Fruit fly (Drosophila melanogaster) whole organism, embryonic: ENCODE data around the gene scyl.

ENCODE experiments used
- ATbp ChIP-seq: fragments of 200-800 bp; sonication (Bioruptor generic); optimal IDR thresholded peaks from 2 replicates; lab custom pipeline; 2017; ENCODE audit warnings: missing biosample characterization, mild to moderate bottlenecking, missing genetic modification characterization, missing genetic modification reagents
- Abd-B ChIP-seq: fragments of 200-800 bp; sonication (Bioruptor generic); optimal IDR thresholded peaks from 2 replicates; lab custom pipeline; 2018; ENCODE audit warnings: missing biosample characterization, mild to moderate bottlenecking, missing genetic modification characterization, moderate library complexity
- CG10366 ChIP-seq: fragments of 200-800 bp; sonication (Bioruptor generic); IDR thresholded peaks from 2 replicates; pipeline ENCODE4 v1.3.6; 2022; ENCODE audit warnings: missing biosample characterization, missing genetic modification characterization
- CG11723 ChIP-seq: fragments of 200-800 bp; sonication (Bioruptor generic); optimal IDR thresholded peaks from 2 replicates; lab custom pipeline; 2017; ENCODE audit warnings: missing biosample characterization, mild to moderate bottlenecking, missing genetic modification characterization
- CG12299 ChIP-seq: fragments of 200-800 bp; sonication (Bioruptor generic); optimal IDR thresholded peaks from 2 replicates; lab custom pipeline; 2018; ENCODE audit warnings: missing biosample characterization, mild to moderate bottlenecking, missing genetic modification characterization
- CG13123 ChIP-seq: fragments of 200-800 bp; sonication (Bioruptor generic); optimal IDR thresholded peaks from 2 replicates; lab custom pipeline; 2016; ENCODE audit warnings: missing biosample characterization, missing genetic modification characterization
- CG14860 ChIP-seq: fragments of 200-800 bp; sonication (Bioruptor generic); IDR thresholded peaks from 3 replicates; pipeline ENCODE4 v1.3.6; 2022; ENCODE audit warnings: missing biosample characterization, missing genetic modification characterization; ENCODE audit not compliant: partially characterized antibody
- CG15601 ChIP-seq: fragments of 200-800 bp; sonication (Bioruptor generic); optimal IDR thresholded peaks from 3 replicates; lab custom pipeline; 2019; ENCODE audit warnings: missing biosample characterization, mild to moderate bottlenecking, missing genetic modification characterization, moderate library complexity
- CG16815 ChIP-seq: fragments of 200-800 bp; sonication (Bioruptor generic); optimal IDR thresholded peaks from 3 replicates; lab custom pipeline; 2017; ENCODE audit warnings: missing biosample characterization, mild to moderate bottlenecking, missing genetic modification characterization
- CG17829 ChIP-seq: fragments of 200-800 bp; optimal IDR thresholded peaks from 2 replicates; lab custom pipeline; 2019; ENCODE audit warnings: missing biosample characterization, mild to moderate bottlenecking, missing genetic modification characterization, moderate library complexity
- CG18764 ChIP-seq: fragments of 200-800 bp; sonication (Bioruptor generic); optimal IDR thresholded peaks from 3 replicates; lab custom pipeline; 2016; ENCODE audit warnings: missing biosample characterization, missing genetic modification characterization
- CG2875 ChIP-seq: fragments of 200-800 bp; sonication (Bioruptor generic); optimal IDR thresholded peaks from 2 replicates; lab custom pipeline; 2017; ENCODE audit warnings: missing biosample characterization, mild to moderate bottlenecking, missing genetic modification characterization, missing genetic modification reagents
- CG32532 ChIP-seq: fragments of 200-800 bp; sonication (Bioruptor generic); IDR thresholded peaks from 2 replicates; pipeline ENCODE4 v1.3.6; 2022; ENCODE audit warnings: missing biosample characterization, missing genetic modification characterization
- CG3726 ChIP-seq: fragments of 200-800 bp; sonication (Bioruptor generic); IDR thresholded peaks from 3 replicates; pipeline ENCODE4, ENCODE4 v1.3.6; 2022; ENCODE audit warnings: missing biosample characterization, missing genetic modification characterization
- CG3847 ChIP-seq: fragments of 200-800 bp; sonication (Bioruptor generic); IDR thresholded peaks from 2 replicates; pipeline ENCODE4 v1.3.6; 2022; ENCODE audit warnings: missing biosample characterization, missing genetic modification characterization
- CG4328 ChIP-seq: fragments of 200-800 bp; sonication (Bioruptor generic); optimal IDR thresholded peaks from 3 replicates; lab custom pipeline; 2017; ENCODE audit warnings: missing biosample characterization, missing genetic modification reagents, missing genetic modification characterization
- CG4404 ChIP-seq: fragments of 200-800 bp; sonication (Bioruptor generic); IDR thresholded peaks from 2 replicates; pipeline ENCODE4 v1.3.6; 2022; ENCODE audit warnings: missing biosample characterization, missing genetic modification characterization
- CG6175 ChIP-seq: fragments of 200-800 bp; sonication (Bioruptor generic); IDR thresholded peaks from 3 replicates; pipeline ENCODE4 v1.3.6; 2022; ENCODE audit warnings: missing biosample characterization, missing genetic modification characterization
- D19B ChIP-seq: fragments of 200-800 bp; sonication (Bioruptor generic); optimal IDR thresholded peaks from 2 replicates; lab custom pipeline; 2017; ENCODE audit warnings: missing biosample characterization, mild to moderate bottlenecking, missing genetic modification characterization
- Deaf1 ChIP-seq: fragments of 200-800 bp; optimal IDR thresholded peaks from 3 replicates; lab custom pipeline; 2019; ENCODE audit warnings: missing biosample characterization, mild to moderate bottlenecking, missing genetic modification characterization, moderate library complexity
- Doc2 ChIP-seq: fragments of 200-800 bp; sonication (Bioruptor generic); IDR thresholded peaks from 2 replicates; pipeline ENCODE4 v1.3.6; 2022; ENCODE audit warnings: missing biosample characterization, missing genetic modification characterization
- ERR ChIP-seq: fragments of 200-800 bp; sonication (Bioruptor generic); optimal IDR thresholded peaks from 2 replicates; lab custom pipeline; 2016; ENCODE audit warnings: missing biosample characterization, missing genetic modification characterization
- Eip74EF ChIP-seq, 2 experiments: fragments of 200-800 bp in 1 of 2; fragments of >200 bp in 1 of 2; sonication (Bioruptor generic) in 1 of 2; optimal IDR thresholded peaks; 2 replicates each; lab custom pipeline; 2017 to 2019; ENCODE audit warnings: missing biosample characterization in 2 of 2, missing genetic modification characterization in 2 of 2, mild to moderate bottlenecking in 1 of 2, moderate library complexity in 1 of 2
- Gsc ChIP-seq: fragments of 200-800 bp; sonication (Bioruptor generic); IDR thresholded peaks from 2 replicates; pipeline ENCODE4 v1.3.6; 2022; ENCODE audit warnings: missing biosample characterization, missing genetic modification characterization
- HLH3B ChIP-seq: fragments of 200-800 bp; sonication (Bioruptor generic); IDR thresholded peaks from 2 replicates; pipeline ENCODE4 v1.3.6; 2022; ENCODE audit warnings: missing biosample characterization, missing genetic modification characterization
- Hr39 ChIP-seq: fragments of >200 bp; optimal IDR thresholded peaks from 2 replicates; lab custom pipeline; 2017
- Lim3 ChIP-seq: fragments of 200-800 bp; sonication (Bioruptor generic); IDR thresholded peaks from 2 replicates; pipeline ENCODE4 v1.3.6; 2022; ENCODE audit warnings: missing biosample characterization, missing genetic modification characterization
- Neu2 ChIP-seq: fragments of 200-800 bp; sonication (Bioruptor generic); optimal IDR thresholded peaks from 3 replicates; lab custom pipeline; 2016; ENCODE audit warnings: missing biosample characterization, missing genetic modification characterization, borderline replicate concordance
- Ravus ChIP-seq: fragments of 200-800 bp; sonication (Bioruptor generic); IDR thresholded peaks from 2 replicates; pipeline ENCODE4 v1.3.6; 2022; ENCODE audit warnings: missing biosample characterization, missing genetic modification characterization
- al ChIP-seq: fragments of 200-800 bp; sonication (Bioruptor generic); IDR thresholded peaks from 2 replicates; pipeline ENCODE4 v1.3.6; 2022; ENCODE audit warnings: missing biosample characterization, missing genetic modification characterization
- ara ChIP-seq: fragments of 200-800 bp; sonication (Bioruptor generic); IDR thresholded peaks from 2 replicates; pipeline ENCODE4 v1.3.6; 2022; ENCODE audit warnings: missing biosample characterization, missing genetic modification characterization
- ash1 ChIP-seq: fragments of 200-800 bp; sonication (Bioruptor generic); optimal IDR thresholded peaks from 2 replicates; lab custom pipeline; 2018; ENCODE audit warnings: missing biosample characterization, mild to moderate bottlenecking, missing genetic modification characterization
- bbx ChIP-seq: fragments of 200-800 bp; sonication (Bioruptor generic); IDR thresholded peaks from 2 replicates; pipeline ENCODE4 v1.3.6; 2022; ENCODE audit warnings: missing biosample characterization, missing genetic modification characterization; ENCODE audit not compliant: partially characterized antibody
- cato ChIP-seq: fragments of 200-800 bp; sonication (Bioruptor generic); optimal IDR thresholded peaks from 2 replicates; lab custom pipeline; 2016; ENCODE audit warnings: missing biosample characterization, missing genetic modification characterization, borderline replicate concordance
- chif ChIP-seq, 2 experiments: fragments of 200-800 bp; sonication (Bioruptor generic); optimal IDR thresholded peaks; 3 replicates each; lab custom pipeline; 2016; ENCODE audit warnings: missing biosample characterization in 2 of 2, missing genetic modification characterization in 2 of 2
- crc ChIP-seq: fragments of 200-800 bp; sonication (Bioruptor generic); optimal IDR thresholded peaks from 2 replicates; lab custom pipeline; 2016; ENCODE audit warnings: missing biosample characterization, missing genetic modification characterization
- fd96Cb ChIP-seq: fragments of 200-800 bp; sonication (Bioruptor generic); optimal IDR thresholded peaks from 2 replicates; lab custom pipeline; 2018; ENCODE audit warnings: missing biosample characterization, mild to moderate bottlenecking, missing genetic modification characterization, moderate library complexity
- fru ChIP-seq: fragments of >200 bp; optimal IDR thresholded peaks from 2 replicates; lab custom pipeline; 2017
- gce ChIP-seq: fragments of 200-800 bp; sonication (Bioruptor generic); IDR thresholded peaks from 3 replicates; pipeline ENCODE4 v1.3.6; 2022; ENCODE audit warnings: missing biosample characterization, missing genetic modification characterization
- gt ChIP-seq: fragments of 200-800 bp; sonication (Bioruptor generic); IDR thresholded peaks from 2 replicates; pipeline ENCODE4 v1.3.6; 2022; ENCODE audit warnings: missing biosample characterization, missing genetic modification characterization
- hb ChIP-seq: fragments of 200-800 bp; sonication (Bioruptor generic); IDR thresholded peaks from 3 replicates; pipeline ENCODE4 v1.3.6; 2022; ENCODE audit warnings: missing biosample characterization, missing genetic modification characterization; ENCODE audit not compliant: partially characterized antibody
- ind ChIP-seq: fragments of 200-800 bp; sonication (Bioruptor generic); optimal IDR thresholded peaks from 3 replicates; lab custom pipeline; 2016; ENCODE audit warnings: missing biosample characterization, missing genetic modification characterization
- lbe ChIP-seq: fragments of 200-800 bp; sonication (Bioruptor generic); optimal IDR thresholded peaks from 2 replicates; lab custom pipeline; 2016; ENCODE audit warnings: missing biosample characterization, mild to moderate bottlenecking, missing genetic modification characterization
- lilli ChIP-seq: fragments of 200-800 bp; sonication (Bioruptor generic); optimal IDR thresholded peaks from 3 replicates; lab custom pipeline; 2016; ENCODE audit warnings: missing biosample characterization, missing genetic modification characterization
- maf-S ChIP-seq: fragments of 200-800 bp; sonication (Bioruptor generic); optimal IDR thresholded peaks from 2 replicates; lab custom pipeline; 2016; ENCODE audit warnings: missing biosample characterization, missing genetic modification characterization
- mld ChIP-seq: fragments of 200-800 bp; sonication (Bioruptor generic); IDR thresholded peaks from 3 replicates; pipeline ENCODE4 v1.3.6; 2022; ENCODE audit warnings: missing biosample characterization, missing genetic modification characterization; ENCODE audit not compliant: partially characterized antibody
- ranshi ChIP-seq: fragments of 200-800 bp; sonication (Bioruptor generic); IDR thresholded peaks from 2 replicates; pipeline ENCODE4 v1.3.6; 2022; ENCODE audit warnings: missing biosample characterization, missing genetic modification characterization
- sd ChIP-seq: fragments of 200-800 bp; sonication (Bioruptor generic); optimal IDR thresholded peaks from 3 replicates; lab custom pipeline; 2018; ENCODE audit warnings: missing biosample characterization, mild to moderate bottlenecking, missing genetic modification characterization, moderate library complexity
- yki ChIP-seq: fragments of >200 bp; optimal IDR thresholded peaks from 3 replicates; lab custom pipeline; 2018
- zen ChIP-seq: fragments of 200-800 bp; sonication (Bioruptor generic); optimal IDR thresholded peaks from 3 replicates; lab custom pipeline; 2018; ENCODE audit warnings: missing biosample characterization, mild to moderate bottlenecking, missing genetic modification characterization, moderate library complexity

scyl gene

DNA sequence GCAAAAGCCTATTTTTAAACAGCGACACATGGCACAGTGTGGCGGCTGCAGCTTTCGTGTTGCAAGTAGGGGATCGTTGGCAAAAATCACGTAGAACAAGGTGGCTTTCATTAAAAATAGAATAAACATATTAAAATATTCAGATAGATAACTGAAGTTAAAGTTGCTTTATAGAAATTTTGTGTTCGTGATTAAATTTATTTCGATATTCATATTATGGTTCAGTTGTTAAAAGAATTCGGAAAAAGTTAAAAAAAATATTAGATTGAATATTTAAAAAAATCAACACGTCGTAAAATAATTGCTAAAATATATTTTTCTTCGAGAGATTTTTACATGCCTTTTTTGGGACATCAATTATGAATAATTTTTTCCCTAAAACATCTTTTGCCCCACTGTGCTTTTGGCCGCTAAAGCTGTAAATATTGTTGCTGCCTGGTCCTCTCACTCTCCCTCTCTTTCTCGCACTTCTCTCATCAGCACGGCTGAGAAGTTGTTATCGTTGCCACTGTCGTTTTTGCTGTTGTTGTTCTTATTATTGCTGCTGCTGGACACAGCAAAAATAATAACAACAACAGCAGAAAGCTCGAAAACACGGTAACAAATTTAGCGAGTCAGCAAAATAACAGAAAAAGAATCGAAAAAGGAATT, 44.2 kb downstream of the scyl start (continued):
- TF ChIP-seq bbx (GFP tag; lab: Robert Waterston, UW), result no peak
- no peak; the same call in 1 of the 2 replicates for TF ChIP-seq CG4404 (GFP tag; lab: Robert Waterston, UW)
- TF ChIP-seq Abd-B (GFP tag; lab: Kevin White, UChicago), result peak; percentile 88
- TF ChIP-seq CG18764 (GFP tag; lab: Kevin White, UChicago), result peak; percentile 69
- peak; percentile 85 for TF ChIP-seq ATbp (GFP tag; lab: Kevin White, UChicago)
- TF ChIP-seq CG32532 (GFP tag; lab: Robert Waterston, UW), result peak; percentile 84
- no peak for TF ChIP-seq Neu2 (GFP tag; lab: Kevin White, UChicago)
- TF ChIP-seq CG16815 (GFP tag; lab: Kevin White, UChicago), result peak; percentile 90
- peak in 1 of 2 experiments; percentile 92 for TF ChIP-seq Eip74EF (GFP tag; optimal IDR thresholded peaks at IDR 0.05; lab: Kevin White, UChicago)
- TF ChIP-seq Hr39 (lab: Kevin White, UChicago), result no peak
- TF ChIP-seq ind, result peak; percentile 81
- TF ChIP-seq CG12299 (tag; lab: Kevin White, UChicago), result peak; percentile 57
- no peak for TF ChIP-seq ash1 (GFP tag; lab: Kevin White, UChicago)
- no peak for TF ChIP-seq lbe (GFP tag; lab: Kevin White, UChicago)
- TF ChIP-seq yki, result no peak
- TF ChIP-seq CG11723 (GFP tag; lab: Kevin White, UChicago), result peak; percentile 89
- peak; percentile 86 for TF ChIP-seq CG2875 (GFP tag; lab: Kevin White, UChicago)
- peak; percentile 22; the same call in 1 of the 2 replicates for TF ChIP-seq Ravus (GFP tag; lab: Robert Waterston, UW)
- peak; percentile 41 for TF ChIP-seq sd
- peak; percentile 90 for TF ChIP-seq CG17829 (tag; lab: Kevin White, UChicago)
- TF ChIP-seq CG3726 (GFP tag; lab: Robert Waterston, UW), result peak; percentile 48; the same call in 1 of the 3 replicates
- TF ChIP-seq Deaf1, result no peak
- peak; percentile 36 for TF ChIP-seq zen (tag; lab: Kevin White, UChicago)
- peak; percentile 81 for TF ChIP-seq cato (GFP tag; lab: Kevin White, UChicago)
- TF ChIP-seq CG6175, result peak; percentile 95
- peak; percentile 17; the same call in 1 of the 3 replicates for TF ChIP-seq hb (GFP tag; lab: Robert Waterston, UW)
- TF ChIP-seq CG14860 (GFP tag; lab: Robert Waterston, UW), result no peak
- peak; percentile 90 for TF ChIP-seq CG15601 (tag; lab: Kevin White, UChicago)
- TF ChIP-seq CG3847 (GFP tag; lab: Robert Waterston, UW), result peak; percentile 72
- peak; percentile 57; the same call in 1 of the 2 replicates for TF ChIP-seq al (GFP tag; lab: Robert Waterston, UW)
- TF ChIP-seq ERR (GFP tag; lab: Kevin White, UChicago), result peak; percentile 20
- TF ChIP-seq Doc2 (GFP tag; lab: Robert Waterston, UW), result no peak
- TF ChIP-seq ara (GFP tag; lab: Robert Waterston, UW), result peak; percentile 70; the same call in 1 of the 2 replicates
- peak; percentile 84 for TF ChIP-seq lilli (GFP tag; lab: Kevin White, UChicago)
- TF ChIP-seq maf-S (GFP tag; lab: Kevin White, UChicago), result peak; percentile 14
- peak; percentile 50; the same call in 1 of the 2 replicates for TF ChIP-seq gt (GFP tag; lab: Robert Waterston, UW)
- TF ChIP-seq Lim3 (GFP tag; lab: Robert Waterston, UW), result no peak
- TF ChIP-seq CG4328, result peak; percentile 86
- TF ChIP-seq fru, result no peak
- peak; percentile 88 for TF ChIP-seq fd96Cb
- TF ChIP-seq gce, result peak; percentile 53; the same call in 1 of the 3 replicates
- no peak for TF ChIP-seq Gsc (GFP tag; lab: Robert Waterston, UW)
- TF ChIP-seq mld (GFP tag; lab: Robert Waterston, UW), result no peak
- peak; percentile 68 to 76 for TF ChIP-seq chif (GFP tag; optimal IDR thresholded peaks at IDR 0.05; lab: Kevin White, UChicago)
- peak; percentile 69 for TF ChIP-seq D19B (GFP tag; lab: Kevin White, UChicago)
- peak; percentile 45 for TF ChIP-seq CG13123 (GFP tag; lab: Kevin White, UChicago)
- peak; percentile 62; the same call in 1 of the 2 replicates for TF ChIP-seq HLH3B (GFP tag; lab: Robert Waterston, UW)
- TF ChIP-seq ranshi (GFP tag; lab: Robert Waterston, UW), result peak; percentile 56
- peak; percentile 45 for TF ChIP-seq crc
- TF ChIP-seq CG10366 (GFP tag; lab: Robert Waterston, UW), result peak; percentile 69
